Worm (Caenorhabditis elegans): ENCODE results near the gene prde-1.
A peak's percentile ranks its signal among the peaks of the same experiment; 100 is the strongest.

Gene prde-1

ce11 chrV:15537923-15538322 lies at the start of gene prde-1:
Gene prde-1 (plus strand): TSS chrV:15538244.
- no peak for TF ChIP-seq W03F9.2 (tag; optimal IDR thresholded peaks at IDR 0.05)
- TF ChIP-seq dao-5 (tag; optimal IDR thresholded peaks at IDR 0.05) = no peak
- no peak for TF ChIP-seq him-1 (tag; optimal IDR thresholded peaks at IDR 0.05)

- no peak for TF ChIP-seq W03F9.2 (tag; optimal IDR thresholded peaks at IDR 0.05)
- TF ChIP-seq him-1 (tag; optimal IDR thresholded peaks at IDR 0.05) = no peak
- no peak for TF ChIP-seq dao-5 (tag; optimal IDR thresholded peaks at IDR 0.05)
Observed at ce11 chrV:15492518-15492917, 45.5 kb upstream of the prde-1 start, which contains the start of gene str-264. Gene str-264 (minus strand): TSS chrV:15492618.

ce11 chrV:15493680-15494079 lies 44.4 kb upstream of the prde-1 start, which contains the start of gene srh-218:
Gene srh-218 (plus strand): TSS chrV:15493980.
- TF ChIP-seq dao-5 (tag; optimal IDR thresholded peaks at IDR 0.05) = no peak
- no peak for TF ChIP-seq him-1 (tag; optimal IDR thresholded peaks at IDR 0.05)
- no peak for TF ChIP-seq W03F9.2 (tag; optimal IDR thresholded peaks at IDR 0.05)

ce11 chrV:15495169-15495568 lies 42.9 kb upstream of the prde-1 start, which contains the start of gene srh-219:
Gene srh-219 (plus strand): TSS chrV:15495469.
- TF ChIP-seq W03F9.2 (tag; optimal IDR thresholded peaks at IDR 0.05) (no peak), him-1 (tag; optimal IDR thresholded peaks at IDR 0.05) (no peak), dao-5 (tag; optimal IDR thresholded peaks at IDR 0.05) (no peak)

- TF ChIP-seq W03F9.2 (tag; optimal IDR thresholded peaks at IDR 0.05) = no peak
- no peak for TF ChIP-seq dao-5 (tag; optimal IDR thresholded peaks at IDR 0.05)
- TF ChIP-seq him-1 (tag; optimal IDR thresholded peaks at IDR 0.05) = no peak
Observed at ce11 chrV:15497731-15498130, 40.3 kb upstream of the prde-1 start.

- no peak for TF ChIP-seq dao-5 (tag; optimal IDR thresholded peaks at IDR 0.05)
- no peak for TF ChIP-seq W03F9.2 (tag; optimal IDR thresholded peaks at IDR 0.05)
- TF ChIP-seq him-1 (tag; optimal IDR thresholded peaks at IDR 0.05) = no peak
Observed at ce11 chrV:15498434-15498833, 39.6 kb upstream of the prde-1 start, which contains the start of gene C06B8.7. Gene C06B8.7 (plus strand): TSS chrV:15498734.

- TF ChIP-seq dao-5 (tag; optimal IDR thresholded peaks at IDR 0.05) (no peak), him-1 (tag; optimal IDR thresholded peaks at IDR 0.05) (no peak), W03F9.2 (tag; optimal IDR thresholded peaks at IDR 0.05) (no peak)
Observed at ce11 chrV:15499099-15499498, 38.9 kb upstream of the prde-1 start.

ce11 chrV:15503603-15504002 lies 34.4 kb upstream of the prde-1 start:
- TF ChIP-seq dao-5 (tag; optimal IDR thresholded peaks at IDR 0.05) (no peak), W03F9.2 (tag; optimal IDR thresholded peaks at IDR 0.05) (no peak), him-1 (tag; optimal IDR thresholded peaks at IDR 0.05) (no peak)

ce11 chrV:15505068-15505467 lies 33.0 kb upstream of the prde-1 start:
- TF ChIP-seq W03F9.2 (tag; optimal IDR thresholded peaks at IDR 0.05) = no peak
- TF ChIP-seq him-1 (tag; optimal IDR thresholded peaks at IDR 0.05) = no peak
- TF ChIP-seq dao-5 (tag; optimal IDR thresholded peaks at IDR 0.05) = peak; percentile 5

ce11 chrV:15511613-15512216 lies 26.3 kb upstream of the prde-1 start, which contains the start of gene rpl-38:
Gene rpl-38 (plus strand): TSS chrV:15512166.
- TF ChIP-seq W03F9.2 (tag; optimal IDR thresholded peaks at IDR 0.05) (no peak), dao-5 (tag; optimal IDR thresholded peaks at IDR 0.05) (no peak), him-1 (tag; optimal IDR thresholded peaks at IDR 0.05) (peak; percentile 55)

- TF ChIP-seq W03F9.2 (tag; optimal IDR thresholded peaks at IDR 0.05) = no peak
- TF ChIP-seq him-1 (tag; optimal IDR thresholded peaks at IDR 0.05) = no peak
- TF ChIP-seq dao-5 (tag; optimal IDR thresholded peaks at IDR 0.05) = no peak
Observed at ce11 chrV:15512856-15513756, 24.9 kb upstream of the prde-1 start.

ce11 chrV:15515365-15515764 lies 22.7 kb upstream of the prde-1 start:
- TF ChIP-seq dao-5 (tag; optimal IDR thresholded peaks at IDR 0.05) (no peak), him-1 (tag; optimal IDR thresholded peaks at IDR 0.05) (no peak), W03F9.2 (tag; optimal IDR thresholded peaks at IDR 0.05) (no peak)

- no peak for TF ChIP-seq dao-5 (tag; optimal IDR thresholded peaks at IDR 0.05)
- no peak for TF ChIP-seq W03F9.2 (tag; optimal IDR thresholded peaks at IDR 0.05)
- no peak for TF ChIP-seq him-1 (tag; optimal IDR thresholded peaks at IDR 0.05)
Observed at ce11 chrV:15516476-15516875, 21.6 kb upstream of the prde-1 start.

- TF ChIP-seq W03F9.2 (tag; optimal IDR thresholded peaks at IDR 0.05) = no peak
- no peak for TF ChIP-seq dao-5 (tag; optimal IDR thresholded peaks at IDR 0.05)
- no peak for TF ChIP-seq him-1 (tag; optimal IDR thresholded peaks at IDR 0.05)
Observed at ce11 chrV:15517413-15517812, 20.6 kb upstream of the prde-1 start, which contains the start of gene F21A3.3. Gene F21A3.3 (plus strand): TSS chrV:15517713.
